Worm (Caenorhabditis elegans) whole organism, L4 larva: ENCODE measurements around the gene F46F5.1.

Experiments used
- F10B5.3 ChIP-seq: sonication (generic microtip); optimal IDR thresholded peaks from 2 replicates; lab custom pipeline; 2016; ENCODE audit warnings: mild to moderate bottlenecking, missing genetic modification characterization, missing compliant biosample characterization
- F26F4.8 ChIP-seq: fragments of 200-800 bp; sonication (Bioruptor generic); conservative IDR thresholded peaks from 2 replicates; pipeline ENCODE4 v1.3.6; 2022; ENCODE audit warnings: missing genetic modification characterization, missing compliant biosample characterization
- F44E2.7 ChIP-seq: fragments of 200-800 bp; sonication (Bioruptor generic); IDR thresholded peaks from 2 replicates; pipeline ENCODE4 v2.1.2; 2022; ENCODE audit warnings: missing genetic modification characterization, missing compliant biosample characterization
- R02D3.7 ChIP-seq: fragments of 150-350 bp; sonication (generic microtip); optimal IDR thresholded peaks from 3 replicates; lab custom pipeline; 2014; ENCODE audit warnings: missing biosample characterization, missing genetic modification characterization
- Y105C5A.15 ChIP-seq: fragments of 200-800 bp; sonication (Bioruptor generic); IDR thresholded peaks from 2 replicates; pipeline ENCODE4 v1.3.6; 2022; ENCODE audit warnings: missing genetic modification characterization, missing compliant biosample characterization
- Y48G9A.11 ChIP-seq: fragments of 200-800 bp; sonication (Bioruptor generic); IDR thresholded peaks from 2 replicates; pipeline ENCODE4 v1.3.6; 2022; ENCODE audit warnings: missing genetic modification reagents, missing genetic modification characterization, missing compliant biosample characterization
- Y75B8A.6 ChIP-seq: fragments of 200-800 bp; sonication (Bioruptor generic); IDR thresholded peaks from 2 replicates; pipeline ENCODE4 v1.3.6; 2022; ENCODE audit warnings: missing genetic modification reagents, missing genetic modification characterization, missing compliant biosample characterization
- aha-1 ChIP-seq: fragments of 150-350 bp; peaks from one replicate; lab custom pipeline; 2014; ENCODE audit warnings: missing biosample characterization, missing genetic modification characterization
- aly-2 ChIP-seq: sonication (generic microtip); optimal IDR thresholded peaks from 2 replicates; lab custom pipeline; 2018; ENCODE audit warnings: missing biosample characterization, missing genetic modification characterization
- attf-4 ChIP-seq: sonication (generic microtip); optimal IDR thresholded peaks from 3 replicates; lab custom pipeline; 2017; ENCODE audit warnings: missing biosample characterization, missing genetic modification characterization
- ceh-20 ChIP-seq: fragments of 200-800 bp; sonication (Bioruptor generic); IDR thresholded peaks from 2 replicates; pipeline ENCODE4 v1.3.6; 2022; ENCODE audit warnings: missing genetic modification reagents, missing genetic modification characterization, missing compliant biosample characterization
- ctbp-1 ChIP-seq: fragments of 200-800 bp; sonication (Bioruptor generic); IDR thresholded peaks from 2 replicates; pipeline ENCODE4 v1.3.6; 2022; ENCODE audit warnings: missing genetic modification reagents, missing genetic modification characterization, missing compliant biosample characterization
- daf-12 ChIP-seq: fragments of 150-350 bp; optimal IDR thresholded peaks from 2 replicates; lab custom pipeline; 2014; ENCODE audit warnings: missing biosample characterization, missing genetic modification reagents, missing genetic modification characterization
- daf-16 ChIP-seq, 3 experiments: sonication (generic microtip); optimal IDR thresholded peaks; 2 replicates each; lab custom pipeline; 2016 to 2017; ENCODE audit warnings: missing genetic modification characterization in 3 of 3, missing genetic modification reagents in 3 of 3, mild to moderate bottlenecking in 2 of 3, missing compliant biosample characterization in 2 of 3, missing biosample characterization in 1 of 3, moderate library complexity in 1 of 3
- daf-19 ChIP-seq: fragments of 200-800 bp; sonication (Bioruptor generic); conservative IDR thresholded peaks from 2 replicates; pipeline ENCODE4 v1.3.6; 2022; ENCODE audit warnings: missing genetic modification characterization, missing compliant biosample characterization
- daf-8 ChIP-seq: fragments of 200-800 bp; sonication (Bioruptor generic); IDR thresholded peaks from 2 replicates; pipeline ENCODE4 v1.3.6; 2022; ENCODE audit warnings: missing genetic modification characterization, missing compliant biosample characterization
- dmd-6 ChIP-seq: fragments of 200-800 bp; sonication (Bioruptor generic); IDR thresholded peaks from 2 replicates; pipeline ENCODE4 v1.3.6; 2022; ENCODE audit warnings: missing genetic modification reagents, missing genetic modification characterization, missing compliant biosample characterization
- dmd-9 ChIP-seq: fragments of 200-800 bp; sonication (Bioruptor generic); IDR thresholded peaks from 2 replicates; pipeline ENCODE4 v1.3.6; 2022; ENCODE audit warnings: missing genetic modification reagents, missing genetic modification characterization, missing compliant biosample characterization
- dve-1 ChIP-seq: sonication (generic microtip); optimal IDR thresholded peaks from 2 replicates; lab custom pipeline; 2017; ENCODE audit warnings: antibody characterized with exemption, mild to moderate bottlenecking, missing genetic modification characterization, missing compliant biosample characterization; ENCODE audit not compliant: insufficient read depth
- egl-43 ChIP-seq: fragments of 200-800 bp; sonication (Bioruptor generic); IDR thresholded peaks from 2 replicates; pipeline ENCODE4 v1.3.6; 2022; ENCODE audit warnings: missing genetic modification reagents, missing genetic modification characterization, missing compliant biosample characterization
- fkh-10 ChIP-seq: fragments of 150-350 bp; optimal IDR thresholded peaks from 2 replicates; lab custom pipeline; 2014; ENCODE audit warnings: missing biosample characterization, missing genetic modification reagents, missing genetic modification characterization
- fos-1 ChIP-seq: fragments of 150-350 bp; optimal IDR thresholded peaks from 2 replicates; lab custom pipeline; 2014; ENCODE audit warnings: missing biosample characterization, missing genetic modification characterization
- gei-8 ChIP-seq: fragments of 200-800 bp; sonication (Bioruptor generic); optimal IDR thresholded peaks from 2 replicates; lab custom pipeline; 2018; ENCODE audit warnings: mild to moderate bottlenecking, missing genetic modification characterization, missing compliant biosample characterization
- hlh-11 ChIP-seq: fragments of 200-800 bp; sonication (Bioruptor generic); optimal IDR thresholded peaks from 2 replicates; lab custom pipeline; 2018; ENCODE audit warnings: mild to moderate bottlenecking, missing genetic modification characterization, missing compliant biosample characterization
- hlh-30 ChIP-seq: sonication (generic microtip); optimal IDR thresholded peaks from 2 replicates; lab custom pipeline; 2017; ENCODE audit warnings: antibody characterized with exemption, mild to moderate bottlenecking, missing genetic modification characterization, missing compliant biosample characterization; ENCODE audit not compliant: insufficient read depth
- jun-1 ChIP-seq: fragments of 150-350 bp; optimal IDR thresholded peaks from 2 replicates; lab custom pipeline; 2014; ENCODE audit warnings: missing biosample characterization, missing genetic modification reagents, missing genetic modification characterization
- lin-39 ChIP-seq: fragments of 150-350 bp; optimal IDR thresholded peaks from 2 replicates; lab custom pipeline; 2014; ENCODE audit warnings: missing biosample characterization, missing genetic modification reagents, missing genetic modification characterization
- lsy-2 ChIP-seq, 2 experiments: fragments of 150-350 bp in 1 of 2; sonication (generic microtip) in 1 of 2; optimal IDR thresholded peaks; 2 replicates each; lab custom pipeline; 2014 to 2017; ENCODE audit warnings: missing biosample characterization in 2 of 2, missing genetic modification characterization in 2 of 2
- madf-9 ChIP-seq: fragments of 200-800 bp; sonication (Bioruptor generic); conservative IDR thresholded peaks from 2 replicates; pipeline ENCODE4 v1.3.6; 2022; ENCODE audit warnings: missing genetic modification reagents, missing genetic modification characterization, missing compliant biosample characterization
- mdl-1 ChIP-seq, 2 experiments: fragments of 150-350 bp in 1 of 2; sonication (generic microtip) in 1 of 2; optimal IDR thresholded peaks; 2 replicates each; lab custom pipeline; 2014 to 2017; ENCODE audit warnings: missing biosample characterization in 2 of 2, missing genetic modification characterization in 2 of 2
- mdt-29 ChIP-seq: fragments of 200-800 bp; sonication (Bioruptor generic); IDR thresholded peaks from 2 replicates; pipeline ENCODE4 v1.3.6; 2022; ENCODE audit warnings: missing genetic modification reagents, missing genetic modification characterization, missing compliant biosample characterization
- mep-1 ChIP-seq: fragments of 150-350 bp; sonication (generic microtip); optimal IDR thresholded peaks from 3 replicates; lab custom pipeline; 2014; ENCODE audit warnings: missing biosample characterization, missing genetic modification characterization
- mxl-2 ChIP-seq: fragments of 200-800 bp; sonication (Bioruptor generic); conservative IDR thresholded peaks from 2 replicates; pipeline ENCODE4 v1.3.6; 2022; ENCODE audit warnings: missing genetic modification reagents, missing genetic modification characterization, missing compliant biosample characterization
- nhr-111 ChIP-seq: fragments of 200-800 bp; sonication (Bioruptor generic); optimal IDR thresholded peaks from 2 replicates; lab custom pipeline; 2018; ENCODE audit warnings: mild to moderate bottlenecking, missing genetic modification characterization, missing compliant biosample characterization
- nhr-25 ChIP-seq: sonication (generic microtip); optimal IDR thresholded peaks from 2 replicates; lab custom pipeline; 2017; ENCODE audit warnings: missing genetic modification characterization, mild to moderate bottlenecking, missing compliant biosample characterization, antibody characterized with exemption, moderate library complexity, borderline replicate concordance; ENCODE audit not compliant: insufficient read depth
- nhr-41 ChIP-seq: fragments of 200-800 bp; sonication (Bioruptor generic); IDR thresholded peaks from 2 replicates; pipeline ENCODE4 v1.3.6; 2022; ENCODE audit warnings: missing genetic modification reagents, missing genetic modification characterization, missing compliant biosample characterization
- nhr-76 ChIP-seq: fragments of 150-350 bp; optimal IDR thresholded peaks from 2 replicates; lab custom pipeline; 2014; ENCODE audit warnings: missing biosample characterization, missing genetic modification characterization
- php-3 ChIP-seq: fragments of 200-800 bp; sonication (Bioruptor generic); IDR thresholded peaks from 2 replicates; pipeline ENCODE4 v1.3.6; 2022; ENCODE audit warnings: missing genetic modification reagents, missing genetic modification characterization, missing compliant biosample characterization
- pqm-1 ChIP-seq: sonication (generic microtip); optimal IDR thresholded peaks from 2 replicates; lab custom pipeline; 2017; ENCODE audit warnings: missing biosample characterization, missing genetic modification characterization
- saeg-2 ChIP-seq: fragments of 200-800 bp; sonication (Bioruptor generic); IDR thresholded peaks from 2 replicates; pipeline ENCODE4 v1.3.6; 2022; ENCODE audit warnings: missing genetic modification reagents, missing genetic modification characterization, missing compliant biosample characterization
- sdz-12 ChIP-seq: fragments of 200-800 bp; sonication (Bioruptor generic); optimal IDR thresholded peaks from 2 replicates; lab custom pipeline; 2018; ENCODE audit warnings: mild to moderate bottlenecking, missing genetic modification characterization, missing compliant biosample characterization
- skn-1 ChIP-seq: fragments of 150-350 bp; optimal IDR thresholded peaks from 2 replicates; lab custom pipeline; 2014; ENCODE audit warnings: missing biosample characterization, missing genetic modification characterization
- tra-1 ChIP-seq: fragments of 200-800 bp; sonication (Bioruptor generic); IDR thresholded peaks from 2 replicates; pipeline ENCODE4 v1.3.6; 2022; ENCODE audit warnings: missing genetic modification reagents, missing genetic modification characterization, missing compliant biosample characterization
- vab-7 ChIP-seq: fragments of 200-800 bp; sonication (Bioruptor generic); IDR thresholded peaks from 2 replicates; pipeline ENCODE4 v1.3.6; 2022; ENCODE audit warnings: missing genetic modification reagents, missing genetic modification characterization, missing compliant biosample characterization
- zag-1 ChIP-seq: fragments of 150-350 bp; optimal IDR thresholded peaks from 2 replicates; lab custom pipeline; 2014; ENCODE audit warnings: missing biosample characterization, missing genetic modification characterization

F46F5.1 gene

ce11 chrII:764385-764784 lies 27.3 kb downstream of the F46F5.1 start (continued):
- TF ChIP-seq vab-7, result no peak

ce11 chrII:762942-763341 lies 28.8 kb downstream of the F46F5.1 start:
- peak; percentile 50 for TF ChIP-seq hlh-30 (tag; lab: Kevin White, UChicago)
- TF ChIP-seq dmd-6 (GFP tag; lab: Robert Waterston, UW), result peak; percentile 29; the same call in 1 of the 2 replicates
- TF ChIP-seq zag-1 (tag; lab: Kevin White, UChicago), result no peak
- no peak for TF ChIP-seq daf-16 (GFP tag; optimal IDR thresholded peaks at IDR 0.05; lab: Kevin White, UChicago)
- peak; percentile 57 for TF ChIP-seq daf-16 (tag; optimal IDR thresholded peaks at IDR 0.05; lab: Kevin White, UChicago)
- peak; percentile 9 for TF ChIP-seq mep-1 (tag; lab: Kevin White, UChicago)
- no peak for TF ChIP-seq daf-19 (GFP tag; lab: Robert Waterston, UW)
- peak; percentile 44 for TF ChIP-seq dve-1 (tag; lab: Kevin White, UChicago)
- TF ChIP-seq ctbp-1 (GFP tag; lab: Robert Waterston, UW), result 0 out of 2 replicates have a peak, but pooled peaks have one; percentile 53
- peak; percentile 31 for TF ChIP-seq aha-1 (tag; lab: Kevin White, UChicago)
- TF ChIP-seq hlh-11 (tag; lab: Kevin White, UChicago), result peak; percentile 37
- peak; percentile 72 for TF ChIP-seq php-3 (GFP tag; lab: Robert Waterston, UW)
- TF ChIP-seq lsy-2 (tag; optimal IDR thresholded peaks at IDR 0.05; lab: Kevin White, UChicago), result peak in 1 of 2 experiments; percentile 40
- no peak for TF ChIP-seq jun-1 (tag; lab: Kevin White, UChicago)
- TF ChIP-seq mdl-1 (tag; optimal IDR thresholded peaks at IDR 0.05; lab: Kevin White, UChicago), result peak in 1 of 2 experiments; percentile 21

DNA sequence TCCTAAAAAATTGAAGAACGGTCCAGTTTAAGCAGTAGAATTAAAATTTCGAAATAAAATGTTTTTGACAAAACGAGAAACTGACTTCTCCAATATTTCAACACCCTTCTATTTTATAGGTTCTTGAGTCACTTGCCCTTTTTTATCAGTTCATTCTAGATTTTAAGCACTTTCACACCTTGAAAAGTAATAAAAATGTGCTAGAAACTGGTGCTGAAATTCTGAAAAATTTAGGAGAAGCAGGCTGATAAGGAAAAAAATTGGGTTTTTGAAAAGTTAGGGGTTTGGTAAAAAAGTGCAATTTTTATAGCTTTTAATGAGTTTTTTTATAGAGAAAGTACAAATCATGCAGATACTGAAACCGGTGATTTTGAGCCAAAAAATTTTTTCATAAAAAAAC lies 31.5 kb downstream of the F46F5.1 start:
- TF ChIP-seq dmd-6 (GFP tag; lab: Robert Waterston, UW) (no peak), jun-1 (tag; lab: Kevin White, UChicago) (no peak), php-3 (GFP tag; lab: Robert Waterston, UW) (peak; percentile 76), nhr-76 (no peak), egl-43 (GFP tag; lab: Robert Waterston, UW) (no peak), pqm-1 (tag; lab: Kevin White, UChicago) (peak; percentile 52), Y48G9A.11 (no peak), daf-8 (no peak), Y75B8A.6 (no peak), F26F4.8 (GFP tag; lab: Robert Waterston, UW) (no peak), ctbp-1 (GFP tag; lab: Robert Waterston, UW) (no peak), fos-1 (tag; lab: Kevin White, UChicago) (no peak), tra-1 (GFP tag; lab: Robert Waterston, UW) (no peak), nhr-111 (GFP tag; lab: Kevin White, UChicago) (no peak), aly-2 (tag; lab: Kevin White, UChicago) (no peak), dve-1 (tag; lab: Kevin White, UChicago) (no peak)
- TF ChIP-seq, all 104 proteins: peak for 2

- TF ChIP-seq Y105C5A.15 (no peak), sdz-12 (no peak), lin-39 (tag; lab: Kevin White, UChicago) (no peak), nhr-25 (no peak), attf-4 (tag; lab: Kevin White, UChicago) (no peak), R02D3.7 (tag; lab: Kevin White, UChicago) (no peak), dve-1 (tag; lab: Kevin White, UChicago) (no peak), daf-8 (no peak), mdt-29 (GFP tag; lab: Robert Waterston, UW) (no peak), dmd-9 (GFP tag; lab: Robert Waterston, UW) (0 out of 2 replicates have a peak, but pooled peaks have one; percentile 32), F44E2.7 (GFP tag; lab: Robert Waterston, UW) (no peak), F10B5.3 (tag; lab: Kevin White, UChicago) (no peak), nhr-41 (GFP tag; lab: Robert Waterston, UW) (no peak), skn-1 (tag; lab: Kevin White, UChicago) (no peak), madf-9 (GFP tag; lab: Robert Waterston, UW) (no peak), saeg-2 (GFP tag; lab: Robert Waterston, UW) (no peak), daf-12 (tag; lab: Kevin White, UChicago) (no peak), gei-8 (no peak), mxl-2 (no peak), daf-19 (GFP tag; lab: Robert Waterston, UW) (no peak), fkh-10 (GFP tag; lab: Kevin White, UChicago) (peak; percentile 67), ceh-20 (GFP tag; lab: Robert Waterston, UW) (0 out of 2 replicates have a peak, but pooled peaks have one; percentile 48)
Measured at ce11 chrII:759788-760187, 31.9 kb downstream of the F46F5.1 start.
